Fruit fly (Drosophila melanogaster): ENCODE measurements around the gene Syn.
A peak's percentile ranks its signal among the peaks of the same experiment; 100 is the strongest.

Gene Syn

DNA sequence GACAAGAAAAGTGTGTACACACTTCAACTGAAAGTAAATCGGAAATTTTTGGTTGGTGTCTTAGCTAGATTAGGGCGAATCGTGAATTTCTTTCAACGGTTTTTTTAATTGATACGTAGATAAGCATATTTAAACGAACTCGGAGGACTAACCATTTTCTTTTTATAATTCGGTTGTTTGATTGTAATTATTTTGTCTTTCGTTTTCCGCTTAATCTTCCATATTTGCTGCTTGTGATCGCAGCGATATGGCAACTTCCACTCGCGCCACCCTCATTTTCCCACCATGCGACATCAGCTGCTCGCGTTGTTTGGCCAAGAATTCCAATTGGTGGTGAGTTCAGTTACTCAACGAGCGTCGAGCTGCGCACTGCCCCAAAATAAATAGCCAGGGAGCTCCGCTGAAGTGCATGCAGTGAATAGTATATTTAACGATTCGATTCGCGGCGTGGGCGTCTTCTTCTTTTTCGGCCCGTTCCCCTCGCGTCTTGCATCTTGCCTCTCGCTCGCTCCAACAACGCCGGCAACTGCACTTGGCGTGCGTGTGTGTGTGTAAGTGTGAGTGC lies 73.6 kb downstream of the Syn start, which contains the start of gene Nuak (continued):
- TF ChIP-seq Nf-YA (GFP tag; IDR thresholded peaks at IDR 0.05): no peak
- peak; percentile 89 for TF ChIP-seq vfl (GFP tag; optimal IDR thresholded peaks at IDR 0.05)
- peak; percentile 84 for TF ChIP-seq NC2β (GFP tag; optimal IDR thresholded peaks at IDR 0.05)
- no peak for TF ChIP-seq sr (GFP tag; IDR thresholded peaks at IDR 0.05)
- peak; percentile 68 for TF ChIP-seq CG4328 (GFP tag; optimal IDR thresholded peaks at IDR 0.05)
- no peak for TF ChIP-seq Aef1 (GFP tag; IDR thresholded peaks at IDR 0.05)
- no peak for TF ChIP-seq E2f1 (GFP tag; IDR thresholded peaks at IDR 0.05)
- TF ChIP-seq unc-4 (GFP tag; IDR thresholded peaks at IDR 0.05; ENCODE audit: partially characterized antibody): no peak
- TF ChIP-seq unpg (GFP tag; optimal IDR thresholded peaks at IDR 0.05): peak; percentile 81
- no peak for TF ChIP-seq Xrp1 (GFP tag; IDR thresholded peaks at IDR 0.05)
- peak; percentile 88 for TF ChIP-seq tup (GFP tag; optimal IDR thresholded peaks at IDR 0.05)
- TF ChIP-seq gem (tag; optimal IDR thresholded peaks at IDR 0.05): peak; percentile 91
- TF ChIP-seq CG12071 (GFP tag; optimal IDR thresholded peaks at IDR 0.05): peak; percentile 70
- TF ChIP-seq Doc2 (GFP tag; IDR thresholded peaks at IDR 0.05): no peak
- no peak for TF ChIP-seq Trl (optimal IDR thresholded peaks at IDR 0.05)
- TF ChIP-seq Trl (GFP tag; optimal IDR thresholded peaks at IDR 0.05): peak; percentile 94
- peak; percentile 85 for TF ChIP-seq CG3163 (GFP tag; optimal IDR thresholded peaks at IDR 0.05)
- TF ChIP-seq CG4617 (GFP tag; optimal IDR thresholded peaks at IDR 0.05; ENCODE audit: borderline replicate concordance): peak; percentile 86
- TF ChIP-seq al (GFP tag; IDR thresholded peaks at IDR 0.05): no peak
- TF ChIP-seq CG7357 (GFP tag; IDR thresholded peaks at IDR 0.05): peak; percentile 75
- TF ChIP-seq oc (tag; optimal IDR thresholded peaks at IDR 0.05): peak; percentile 38
- no peak for TF ChIP-seq B-H1 (GFP tag; IDR thresholded peaks at IDR 0.05)
- TF ChIP-seq Rx (GFP tag; IDR thresholded peaks at IDR 0.05): no peak
- peak; percentile 92 for TF ChIP-seq CG12155 (GFP tag; optimal IDR thresholded peaks at IDR 0.05)
- peak; percentile 91 for TF ChIP-seq CG17568 (GFP tag; optimal IDR thresholded peaks at IDR 0.05)
- TF ChIP-seq CG8478 (optimal IDR thresholded peaks at IDR 0.05): no peak
- no peak for TF ChIP-seq MBD-R2 (GFP tag; IDR thresholded peaks at IDR 0.05)
- peak; percentile 94 for TF ChIP-seq Dp (GFP tag; optimal IDR thresholded peaks at IDR 0.05)
- no peak for TF ChIP-seq sim (GFP tag; IDR thresholded peaks at IDR 0.05)
- TF ChIP-seq MESR4 (GFP tag; optimal IDR thresholded peaks at IDR 0.05): peak; percentile 33
- TF ChIP-seq CG7372 (GFP tag; IDR thresholded peaks at IDR 0.05): no peak
- no peak for TF ChIP-seq CG3726 (GFP tag; IDR thresholded peaks at IDR 0.05)

DNA sequence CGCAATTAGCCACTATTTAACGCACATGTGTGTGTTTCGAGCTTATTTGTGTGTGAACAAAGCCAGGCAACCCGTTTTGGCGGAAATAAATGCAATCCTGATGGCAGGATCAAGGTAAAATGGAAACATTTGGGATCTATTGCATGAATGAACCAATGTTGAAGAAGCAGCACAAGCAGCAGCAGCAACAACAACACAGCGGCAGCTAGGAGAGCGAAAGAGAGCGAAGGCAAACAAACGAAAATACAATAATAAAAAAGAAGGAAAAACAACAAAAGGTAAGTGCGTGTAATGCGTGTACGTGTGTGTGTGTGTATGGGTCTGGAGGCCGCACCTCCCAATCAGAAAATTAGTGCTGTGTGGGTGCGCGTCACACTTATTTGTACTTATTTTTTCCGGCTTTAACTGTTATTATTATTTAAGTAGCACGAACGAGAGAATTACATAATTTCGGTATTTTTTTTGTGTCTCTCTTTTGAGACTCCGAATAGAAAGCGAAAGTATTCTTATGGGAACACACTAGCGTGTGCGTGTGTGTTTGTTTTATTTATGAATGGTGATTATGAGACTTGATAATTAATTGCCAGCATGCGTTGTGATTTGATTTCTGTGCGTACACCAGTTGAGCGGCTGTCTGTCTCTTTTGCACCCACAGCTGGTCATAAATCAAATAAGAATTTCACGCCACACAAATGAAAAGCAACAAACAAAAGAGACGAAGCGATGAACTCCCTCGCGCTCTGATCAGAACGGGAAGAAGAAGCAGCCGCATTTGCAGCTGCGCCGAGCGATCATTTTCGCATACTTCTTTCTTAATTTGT lies 74.3 kb downstream of the Syn start:
- TF ChIP-seq Ravus (GFP tag; IDR thresholded peaks at IDR 0.05): no peak
- TF ChIP-seq mirr (GFP tag; optimal IDR thresholded peaks at IDR 0.05): peak; percentile 37
- no peak for TF ChIP-seq rib (GFP tag; IDR thresholded peaks at IDR 0.05)
- peak; percentile 87 for TF ChIP-seq CG17385 (GFP tag; optimal IDR thresholded peaks at IDR 0.05)
- TF ChIP-seq exex (tag; optimal IDR thresholded peaks at IDR 0.05): peak; percentile 68
- peak; percentile 12 for TF ChIP-seq CG1832 (GFP tag; optimal IDR thresholded peaks at IDR 0.05)
- TF ChIP-seq Atf3 (GFP tag; optimal IDR thresholded peaks at IDR 0.05): no peak
- peak; percentile 6 for TF ChIP-seq salm (tag; optimal IDR thresholded peaks at IDR 0.05)
- no peak for TF ChIP-seq CrebB (tag; optimal IDR thresholded peaks at IDR 0.05)
- TF ChIP-seq Trl (optimal IDR thresholded peaks at IDR 0.05): peak; percentile 22 to 60
- TF ChIP-seq Trl (GFP tag; optimal IDR thresholded peaks at IDR 0.05): no peak
- peak; percentile 11 for TF ChIP-seq CG6765 (GFP tag; optimal IDR thresholded peaks at IDR 0.05)
- peak in 1 of 2 experiments; percentile 95 for TF ChIP-seq Pdp1 (GFP tag; optimal IDR thresholded peaks at IDR 0.05)
- peak; percentile 71 for TF ChIP-seq nau (GFP tag; optimal IDR thresholded peaks at IDR 0.05)
- TF ChIP-seq CG8281 (tag; optimal IDR thresholded peaks at IDR 0.05): peak; percentile 31
- TF ChIP-seq Med (GFP tag): peak; percentile 69
- TF ChIP-seq her (GFP tag; optimal IDR thresholded peaks at IDR 0.05): no peak
- TF ChIP-seq repo (GFP tag; optimal IDR thresholded peaks at IDR 0.05): no peak
- TF ChIP-seq cad (GFP tag; optimal IDR thresholded peaks at IDR 0.05): peak; percentile 5
- peak; percentile 41 for TF ChIP-seq sug (tag; optimal IDR thresholded peaks at IDR 0.05)
- TF ChIP-seq CG34376 (GFP tag; optimal IDR thresholded peaks at IDR 0.05): peak; percentile 15

Measured in whole organism, embryonic.